Worm (Caenorhabditis elegans): ENCODE data around the gene dagl-2.
A peak's percentile ranks its signal among the peaks of the same experiment; 100 is the strongest.

The dagl-2 gene

DNA sequence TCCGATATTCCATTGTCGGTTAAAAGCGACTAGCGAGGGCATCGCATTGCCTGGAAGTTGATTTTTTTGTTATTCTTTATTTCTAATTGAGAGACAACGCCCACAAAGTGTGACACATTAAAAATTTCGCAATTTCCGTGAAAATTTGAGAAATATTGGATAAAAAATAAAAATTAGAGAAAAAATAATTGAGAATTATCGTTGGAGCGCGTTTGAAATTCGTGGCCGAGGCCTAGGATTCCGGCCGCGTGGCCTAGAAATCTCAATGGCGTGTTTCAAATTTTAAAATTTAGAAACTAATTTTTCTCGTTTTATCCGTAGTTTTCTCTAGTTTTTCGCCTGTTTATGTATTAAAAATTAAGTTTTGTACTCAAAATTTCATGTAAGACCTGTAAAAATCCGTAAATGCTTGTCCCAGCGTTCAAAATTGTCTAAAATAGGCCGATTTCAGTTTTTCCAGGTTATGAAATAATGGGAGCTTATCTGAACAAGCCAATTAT is at the start of gene dagl-2, which contains the start of gene ppm-1.G:
Gene dagl-2 (minus strand): TSS at position 52 of the 500 bp plus-strand sequence.
Gene ppm-1.G (plus strand): TSS at position 450 of the 500 bp plus-strand sequence.
- TF ChIP-seq lin-13 (GFP tag; optimal IDR thresholded peaks at IDR 0.05) (peak; percentile 59), lsy-2 (tag; optimal IDR thresholded peaks at IDR 0.05) (peak; percentile 63 to 89), crh-2 (tag; optimal IDR thresholded peaks at IDR 0.05) (peak; percentile 72), mdl-1 (tag; optimal IDR thresholded peaks at IDR 0.05) (no peak), sem-4 (tag; optimal IDR thresholded peaks at IDR 0.05) (no peak), lin-39 (tag; optimal IDR thresholded peaks at IDR 0.05) (no peak), F13H6.1 (tag; optimal IDR thresholded peaks at IDR 0.05) (peak; percentile 54), gmeb-1 (tag; optimal IDR thresholded peaks at IDR 0.05) (peak; percentile 58), snpc-4 (tag; optimal IDR thresholded peaks at IDR 0.05) (peak; percentile 8), nhr-21 (tag; optimal IDR thresholded peaks at IDR 0.05) (peak; percentile 4), mab-5 (tag; optimal IDR thresholded peaks at IDR 0.05) (peak; percentile 38), fos-1 (tag; optimal IDR thresholded peaks at IDR 0.05) (peak; percentile 72), unc-55 (GFP tag; optimal IDR thresholded peaks at IDR 0.05) (peak; percentile 90), C34F6.9 (tag; optimal IDR thresholded peaks at IDR 0.05) (peak; percentile 89), nhr-10 (tag; optimal IDR thresholded peaks at IDR 0.05) (no peak), Y55F3AM.14 (GFP tag; optimal IDR thresholded peaks at IDR 0.05) (no peak), sma-3 (GFP tag; optimal IDR thresholded peaks at IDR 0.05) (peak; percentile 72), nhr-12 (tag; optimal IDR thresholded peaks at IDR 0.05) (no peak), sma-9 (GFP tag; optimal IDR thresholded peaks at IDR 0.05) (peak; percentile 55), sma-9 (tag; optimal IDR thresholded peaks at IDR 0.05) (no peak), nhr-129 (tag; optimal IDR thresholded peaks at IDR 0.05) (peak; percentile 39), nhr-25 (tag; optimal IDR thresholded peaks at IDR 0.05) (peak; percentile 62), lin-11 (tag; optimal IDR thresholded peaks at IDR 0.05) (peak; percentile 80)

DNA sequence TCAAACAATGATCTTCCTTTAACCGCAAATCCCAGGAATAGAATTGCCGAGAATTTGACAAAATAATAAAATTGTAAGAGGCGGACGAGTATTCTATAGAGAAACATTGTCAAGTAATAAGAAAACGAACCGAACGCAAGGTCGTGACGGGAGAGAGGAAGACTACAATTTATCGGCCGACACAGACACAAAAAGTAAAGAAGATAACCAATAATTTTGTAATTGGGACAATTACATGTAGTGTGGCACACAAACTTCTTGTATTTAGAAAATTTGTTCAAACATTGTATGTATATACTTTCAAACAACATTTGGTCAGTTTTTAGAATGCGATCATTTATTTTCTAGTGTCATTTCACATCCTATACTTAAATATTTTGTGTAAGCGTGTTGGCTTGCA is 48.9 kb upstream of the dagl-2 start, which contains the start of gene ceeh-1:
Gene ceeh-1 (minus strand): TSS at position 317 of the 400 bp plus-strand sequence.
- no peak for TF ChIP-seq lin-13 (GFP tag; optimal IDR thresholded peaks at IDR 0.05)
- no peak for TF ChIP-seq ztf-4 (tag; optimal IDR thresholded peaks at IDR 0.05)
- TF ChIP-seq fos-1 (tag; optimal IDR thresholded peaks at IDR 0.05) = peak; percentile 32

- TF ChIP-seq C34F6.9 (tag; optimal IDR thresholded peaks at IDR 0.05) = no peak
- no peak for TF ChIP-seq mab-5 (tag; optimal IDR thresholded peaks at IDR 0.05)
- no peak for TF ChIP-seq fos-1 (tag; optimal IDR thresholded peaks at IDR 0.05)
- TF ChIP-seq alr-1 (tag; optimal IDR thresholded peaks at IDR 0.05) = no peak
- TF ChIP-seq ztf-11 (tag; optimal IDR thresholded peaks at IDR 0.05) = no peak
- no peak for TF ChIP-seq Y55F3AM.14 (GFP tag; optimal IDR thresholded peaks at IDR 0.05)
- TF ChIP-seq nhr-129 (tag; optimal IDR thresholded peaks at IDR 0.05) = no peak
- TF ChIP-seq lin-11 (tag; optimal IDR thresholded peaks at IDR 0.05) = no peak
- no peak for TF ChIP-seq sma-3 (GFP tag; optimal IDR thresholded peaks at IDR 0.05)
- TF ChIP-seq lsy-2 (tag; optimal IDR thresholded peaks at IDR 0.05) = no peak
- TF ChIP-seq unc-62 (GFP tag; optimal IDR thresholded peaks at IDR 0.05) = no peak
- no peak for TF ChIP-seq sem-4 (tag; optimal IDR thresholded peaks at IDR 0.05)
- no peak for TF ChIP-seq gmeb-1 (tag; optimal IDR thresholded peaks at IDR 0.05)
- no peak for TF ChIP-seq nhr-23 (tag; optimal IDR thresholded peaks at IDR 0.05)
- TF ChIP-seq unc-39 (tag; optimal IDR thresholded peaks at IDR 0.05) = no peak
- no peak for TF ChIP-seq nhr-21 (tag; optimal IDR thresholded peaks at IDR 0.05)
These were observed 42.2 kb upstream of the dagl-2 start for ce11 chrIII:825256-825655.

- TF ChIP-seq ztf-11 (tag; optimal IDR thresholded peaks at IDR 0.05) (no peak), mab-5 (tag; optimal IDR thresholded peaks at IDR 0.05) (peak; percentile 33), sma-9 (GFP tag; optimal IDR thresholded peaks at IDR 0.05) (peak; percentile 13), sma-9 (tag; optimal IDR thresholded peaks at IDR 0.05) (no peak), lsy-2 (tag; optimal IDR thresholded peaks at IDR 0.05) (peak in 1 of 2 experiments; percentile 25), peb-1 (tag; optimal IDR thresholded peaks at IDR 0.05) (no peak), C34F6.9 (tag; optimal IDR thresholded peaks at IDR 0.05) (peak; percentile 22)
These were observed 39.6 kb upstream of the dagl-2 start, which contains the start of gene clec-149 for ce11 chrIII:822546-823272. clec-149 (plus strand) TSS chrIII:823222.

DNA sequence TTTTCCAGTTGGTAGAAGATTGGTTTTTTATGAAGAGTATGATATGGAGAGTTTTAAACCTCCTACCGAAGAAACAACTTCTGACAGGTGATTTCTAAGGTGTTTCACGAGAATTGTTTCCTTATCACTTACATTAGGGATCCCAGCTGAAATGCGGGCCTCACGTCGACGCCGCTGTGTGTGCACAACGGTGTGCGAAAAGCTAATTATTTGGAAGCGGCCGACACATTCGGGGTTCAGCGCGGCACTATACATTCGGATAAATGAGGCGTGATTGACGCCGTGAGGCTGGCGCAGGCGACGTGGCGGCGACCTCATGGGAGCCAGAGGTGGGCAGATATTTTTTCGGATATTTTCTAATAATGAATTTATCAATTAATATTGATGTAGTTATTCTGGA is 36.2 kb upstream of the dagl-2 start:
- TF ChIP-seq aly-2 (tag; optimal IDR thresholded peaks at IDR 0.05) (no peak), snpc-4 (tag; optimal IDR thresholded peaks at IDR 0.05) (peak; percentile 69), ceh-16 (tag; optimal IDR thresholded peaks at IDR 0.05) (no peak)
